Fruit fly (Drosophila melanogaster) whole organism, embryonic: ENCODE data around the gene CecB.

ENCODE experiments used
- Atf3 ChIP-seq: fragments of 200-800 bp; sonication (Bioruptor generic); optimal IDR thresholded peaks from 3 replicates; lab custom pipeline; 2016; ENCODE audit warnings: missing biosample characterization, missing genetic modification characterization
- BEAF-32 ChIP-seq: fragments of 200-800 bp; sonication (Bioruptor generic); optimal IDR thresholded peaks from 3 replicates; lab custom pipeline; 2017; ENCODE audit warnings: missing biosample characterization, missing genetic modification characterization, mild to moderate bottlenecking, moderate library complexity, missing genetic modification reagents
- CG1024 ChIP-seq: fragments of 200-800 bp; sonication (Bioruptor generic); IDR thresholded peaks from 2 replicates; pipeline ENCODE4 v1.3.6; 2022; ENCODE audit warnings: missing biosample characterization, missing genetic modification characterization
- CG10654 ChIP-seq: fragments of 200-800 bp; sonication (Bioruptor generic); optimal IDR thresholded peaks from 2 replicates; lab custom pipeline; 2016; ENCODE audit warnings: missing biosample characterization, missing genetic modification characterization
- CG11085 ChIP-seq: fragments of 200-800 bp; sonication (Bioruptor generic); IDR thresholded peaks from 2 replicates; pipeline ENCODE4 v1.3.6; 2022; ENCODE audit warnings: missing biosample characterization, missing genetic modification characterization
- CG11398 ChIP-seq: fragments of 200-800 bp; sonication (Bioruptor generic); optimal IDR thresholded peaks from 2 replicates; lab custom pipeline; 2016; ENCODE audit warnings: missing biosample characterization, missing genetic modification characterization
- CG11695 ChIP-seq: fragments of 200-800 bp; sonication (Bioruptor generic); IDR thresholded peaks from 3 replicates; pipeline ENCODE4 v1.3.6; 2022; ENCODE audit warnings: missing biosample characterization, missing genetic modification characterization
- CG1233 ChIP-seq: fragments of 200-800 bp; sonication (Bioruptor generic); optimal IDR thresholded peaks from 4 replicates; lab custom pipeline; 2018; ENCODE audit warnings: missing biosample characterization, mild to moderate bottlenecking, missing genetic modification characterization
- CG14710 ChIP-seq: fragments of 200-800 bp; sonication (Bioruptor generic); optimal IDR thresholded peaks from 3 replicates; lab custom pipeline; 2019; ENCODE audit warnings: missing biosample characterization, mild to moderate bottlenecking, missing genetic modification characterization, moderate library complexity
- CG17359 ChIP-seq: fragments of 200-800 bp; sonication (Bioruptor generic); optimal IDR thresholded peaks from 3 replicates; lab custom pipeline; 2018; ENCODE audit warnings: missing biosample characterization, mild to moderate bottlenecking, missing genetic modification characterization, moderate library complexity
- CG1792 ChIP-seq: fragments of 200-800 bp; sonication (Bioruptor generic); optimal IDR thresholded peaks from 2 replicates; lab custom pipeline; 2016; ENCODE audit warnings: missing biosample characterization, missing genetic modification characterization
- CG2120 ChIP-seq: fragments of 200-800 bp; sonication (Bioruptor generic); optimal IDR thresholded peaks from 3 replicates; lab custom pipeline; 2016; ENCODE audit warnings: missing biosample characterization, missing genetic modification characterization
- CG2678 ChIP-seq: fragments of 200-800 bp; sonication (Bioruptor generic); optimal IDR thresholded peaks from 3 replicates; lab custom pipeline; 2019; ENCODE audit warnings: missing biosample characterization, mild to moderate bottlenecking, missing genetic modification characterization, moderate library complexity
- CG2875 ChIP-seq: fragments of 200-800 bp; sonication (Bioruptor generic); optimal IDR thresholded peaks from 2 replicates; lab custom pipeline; 2017; ENCODE audit warnings: missing biosample characterization, mild to moderate bottlenecking, missing genetic modification characterization, missing genetic modification reagents
- CG33213 ChIP-seq: fragments of 200-800 bp; sonication (Bioruptor generic); optimal IDR thresholded peaks from 3 replicates; lab custom pipeline; 2016; ENCODE audit warnings: missing biosample characterization, missing genetic modification characterization
- CG34422 ChIP-seq: fragments of 200-800 bp; sonication (Bioruptor generic); IDR thresholded peaks from 3 replicates; pipeline ENCODE4 v1.3.6; 2022; ENCODE audit warnings: missing biosample characterization, missing genetic modification characterization
- CG4360 ChIP-seq: fragments of 200-800 bp; sonication (Bioruptor generic); IDR thresholded peaks from 2 replicates; pipeline ENCODE4 v1.3.6; 2022; ENCODE audit warnings: missing biosample characterization, missing genetic modification characterization
- CG5245 ChIP-seq: fragments of 200-800 bp; sonication (Bioruptor generic); optimal IDR thresholded peaks from 3 replicates; lab custom pipeline; 2016; ENCODE audit warnings: missing biosample characterization, missing genetic modification characterization
- CG6254 ChIP-seq: fragments of 200-800 bp; sonication (Bioruptor generic); optimal IDR thresholded peaks from 3 replicates; lab custom pipeline; 2017; ENCODE audit warnings: mild to moderate bottlenecking, missing biosample characterization, missing genetic modification reagents, missing genetic modification characterization
- CG7928 ChIP-seq: fragments of 200-800 bp; sonication (Bioruptor generic); optimal IDR thresholded peaks from 2 replicates; lab custom pipeline; 2017; ENCODE audit warnings: missing biosample characterization, mild to moderate bottlenecking, missing genetic modification characterization
- CG8924 ChIP-seq: fragments of 200-800 bp; optimal IDR thresholded peaks from 3 replicates; lab custom pipeline; 2019; ENCODE audit warnings: missing biosample characterization, mild to moderate bottlenecking, missing genetic modification characterization, moderate library complexity
- Hmr ChIP-seq: fragments of 200-800 bp; sonication (Bioruptor generic); optimal IDR thresholded peaks from 3 replicates; lab custom pipeline; 2017; ENCODE audit warnings: mild to moderate bottlenecking, missing biosample characterization, missing genetic modification reagents, missing genetic modification characterization
- Hr51 ChIP-seq, 2 experiments: fragments of 200-800 bp; sonication (Bioruptor generic); optimal IDR thresholded peaks; 2 replicates in 1 of 2; 3 replicates in 1 of 2; lab custom pipeline; 2016 to 2018; ENCODE audit warnings: missing biosample characterization in 2 of 2, missing genetic modification characterization in 2 of 2, mild to moderate bottlenecking in 1 of 2, moderate library complexity in 1 of 2
- Max ChIP-seq: fragments of 200-800 bp; sonication (Bioruptor generic); optimal IDR thresholded peaks from 2 replicates; lab custom pipeline; 2016; ENCODE audit warnings: missing biosample characterization, mild to moderate bottlenecking, missing genetic modification characterization
- Nf-YC ChIP-seq: fragments of 200-800 bp; optimal IDR thresholded peaks from 3 replicates; lab custom pipeline; 2019; ENCODE audit warnings: missing biosample characterization, mild to moderate bottlenecking, missing genetic modification characterization, moderate library complexity
- Rx ChIP-seq: fragments of 200-800 bp; sonication (Bioruptor generic); IDR thresholded peaks from 2 replicates; pipeline ENCODE4 v1.3.6; 2022; ENCODE audit warnings: missing biosample characterization, missing genetic modification characterization
- YL-1 ChIP-seq: fragments of 200-800 bp; sonication (Bioruptor generic); optimal IDR thresholded peaks from 3 replicates; lab custom pipeline; 2017; ENCODE audit warnings: missing biosample characterization, mild to moderate bottlenecking, missing genetic modification characterization
- ap ChIP-seq: fragments of 200-800 bp; sonication (Bioruptor generic); IDR thresholded peaks from 2 replicates; pipeline ENCODE4 v1.3.6; 2022; ENCODE audit warnings: missing biosample characterization, missing genetic modification characterization
- cato ChIP-seq: fragments of 200-800 bp; sonication (Bioruptor generic); optimal IDR thresholded peaks from 2 replicates; lab custom pipeline; 2016; ENCODE audit warnings: missing biosample characterization, missing genetic modification characterization, borderline replicate concordance
- croc ChIP-seq: fragments of 200-800 bp; sonication (Bioruptor generic); conservative IDR thresholded peaks from 3 replicates; pipeline ENCODE4 v1.3.6; 2022; ENCODE audit warnings: missing biosample characterization, missing genetic modification characterization
- dimm ChIP-seq: fragments of 200-800 bp; sonication (Bioruptor generic); IDR thresholded peaks from 2 replicates; pipeline ENCODE4 v1.3.6; 2022; ENCODE audit warnings: missing biosample characterization, missing genetic modification characterization
- en ChIP-seq: fragments of 200-800 bp; sonication (Bioruptor generic); optimal IDR thresholded peaks from 2 replicates; lab custom pipeline; 2016; ENCODE audit warnings: missing biosample characterization, missing genetic modification characterization
- ewg ChIP-seq: fragments of 200-800 bp; sonication (Bioruptor generic); optimal IDR thresholded peaks from 3 replicates; lab custom pipeline; 2017; ENCODE audit warnings: mild to moderate bottlenecking, missing biosample characterization, missing genetic modification reagents, missing genetic modification characterization
- eyg ChIP-seq: fragments of 200-800 bp; sonication (Bioruptor generic); optimal IDR thresholded peaks from 3 replicates; lab custom pipeline; 2016; ENCODE audit warnings: missing biosample characterization, missing genetic modification characterization
- fd3F ChIP-seq: fragments of 200-800 bp; sonication (Bioruptor generic); optimal IDR thresholded peaks from 2 replicates; lab custom pipeline; 2018; ENCODE audit warnings: missing biosample characterization, mild to moderate bottlenecking, missing genetic modification characterization, moderate library complexity
- grn ChIP-seq: fragments of 200-800 bp; sonication (Bioruptor generic); optimal IDR thresholded peaks from 3 replicates; lab custom pipeline; 2017; ENCODE audit warnings: missing biosample characterization, missing genetic modification characterization
- ham ChIP-seq: fragments of 200-800 bp; sonication (Bioruptor generic); IDR thresholded peaks from 2 replicates; pipeline ENCODE4 v1.3.6; 2022; ENCODE audit warnings: missing biosample characterization, missing genetic modification characterization
- her ChIP-seq: fragments of 200-800 bp; sonication (Bioruptor generic); optimal IDR thresholded peaks from 2 replicates; lab custom pipeline; 2016; ENCODE audit warnings: missing biosample characterization, missing genetic modification characterization
- jigr1 ChIP-seq: fragments of 200-800 bp; sonication (Bioruptor generic); IDR thresholded peaks from 3 replicates; pipeline ENCODE4 v1.3.6; 2022; ENCODE audit warnings: missing biosample characterization, missing genetic modification characterization
- mam ChIP-seq: fragments of 200-800 bp; sonication (Bioruptor generic); optimal IDR thresholded peaks from 3 replicates; lab custom pipeline; 2016; ENCODE audit warnings: missing biosample characterization, missing genetic modification characterization
- nerfin-1 ChIP-seq: fragments of 200-800 bp; sonication (Bioruptor generic); optimal IDR thresholded peaks from 3 replicates; lab custom pipeline; 2019; ENCODE audit warnings: missing biosample characterization, mild to moderate bottlenecking, missing genetic modification characterization, moderate library complexity
- oc ChIP-seq: fragments of 200-800 bp; sonication (Bioruptor generic); optimal IDR thresholded peaks from 2 replicates; lab custom pipeline; 2018; ENCODE audit warnings: missing biosample characterization, mild to moderate bottlenecking, missing genetic modification characterization, moderate library complexity
- p53 ChIP-seq: fragments of 200-800 bp; sonication (Bioruptor generic); optimal IDR thresholded peaks from 2 replicates; lab custom pipeline; 2016; ENCODE audit warnings: missing biosample characterization, missing genetic modification characterization
- seq ChIP-seq: fragments of 200-800 bp; sonication (Bioruptor generic); IDR thresholded peaks from 2 replicates; pipeline ENCODE4 v1.3.6; 2022; ENCODE audit warnings: missing biosample characterization, missing genetic modification characterization
- sqz ChIP-seq: fragments of 200-800 bp; sonication (Bioruptor generic); optimal IDR thresholded peaks from 3 replicates; lab custom pipeline; 2018; ENCODE audit warnings: missing biosample characterization, mild to moderate bottlenecking, missing genetic modification characterization
- ssp ChIP-seq: fragments of 200-800 bp; sonication (Bioruptor generic); IDR thresholded peaks from 2 replicates; pipeline ENCODE4 v1.3.6; 2022; ENCODE audit warnings: missing biosample characterization, missing genetic modification characterization
- toy ChIP-seq: fragments of 200-800 bp; sonication (Bioruptor generic); IDR thresholded peaks from 2 replicates; pipeline ENCODE4 v1.3.6; 2022; ENCODE audit warnings: missing biosample characterization, missing genetic modification characterization
- trh ChIP-seq: fragments of 200-800 bp; sonication (Bioruptor generic); optimal IDR thresholded peaks from 2 replicates; lab custom pipeline; 2016; ENCODE audit warnings: missing biosample characterization, missing genetic modification characterization
- yki ChIP-seq: fragments of >200 bp; optimal IDR thresholded peaks from 3 replicates; lab custom pipeline; 2018

The CecB gene

DNA sequence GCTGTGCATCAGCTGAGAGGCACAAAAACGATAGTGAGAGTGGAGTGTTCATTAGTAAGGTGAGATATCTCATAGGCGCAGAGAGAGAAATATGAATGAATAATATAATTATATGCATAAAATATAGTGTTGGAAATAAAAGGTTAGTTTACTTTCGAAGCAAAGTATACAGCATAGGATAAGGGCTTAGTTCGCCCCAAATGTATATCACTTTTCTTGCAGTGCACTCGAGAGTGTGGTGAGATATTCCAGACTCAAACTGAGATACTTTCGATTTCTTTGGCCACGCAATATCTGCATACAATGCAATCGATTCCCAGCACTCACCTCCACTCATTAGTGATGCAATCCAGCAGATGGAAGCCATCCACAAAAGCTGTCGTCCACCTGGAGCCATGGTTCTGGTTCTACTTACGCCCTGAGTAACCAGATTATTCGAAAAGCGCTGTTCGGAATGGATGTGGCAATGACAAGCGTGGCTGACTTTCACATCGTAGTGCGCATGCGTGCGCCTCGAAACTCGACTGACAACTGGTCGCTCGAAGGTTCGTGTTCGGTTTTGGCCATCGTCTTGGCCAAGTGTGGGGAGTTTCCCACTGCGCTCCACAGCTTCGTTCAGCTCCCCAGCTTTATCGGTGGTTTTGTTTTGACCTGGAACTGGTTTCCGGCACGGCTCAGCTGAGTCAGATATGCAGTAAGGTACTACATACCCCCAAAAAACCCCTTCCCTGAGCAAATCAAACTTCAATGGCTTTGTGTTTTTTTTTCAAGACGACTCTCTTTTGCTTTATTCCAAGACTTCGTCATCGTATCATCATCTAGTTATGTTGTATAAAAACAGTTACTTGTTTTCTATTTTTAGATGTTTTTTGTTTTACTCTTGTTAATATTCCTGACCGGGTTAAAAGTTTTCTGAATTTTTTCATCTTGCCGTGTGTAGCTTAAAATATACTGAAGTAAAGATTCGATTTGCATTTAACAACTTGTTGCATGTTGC is 42.6 kb downstream of the CecB start, which contains the start of gene Rsod (continued):
- TF ChIP-seq trh (GFP tag; lab: Kevin White, UChicago) (no peak), yki (no peak), Rx (GFP tag; lab: Robert Waterston, UW) (peak; percentile 64), CG11085 (GFP tag; lab: Robert Waterston, UW) (0 out of 2 replicates have a peak, but pooled peaks have one; percentile 45), p53 (no peak), Max (peak; percentile 41), croc (peak; percentile 35; the same call in 2 of the 3 replicates), grn (GFP tag; lab: Kevin White, UChicago) (peak; percentile 7), eyg (GFP tag; lab: Kevin White, UChicago) (no peak), CG1233 (GFP tag; lab: Kevin White, UChicago) (peak; percentile 21), cato (GFP tag; lab: Kevin White, UChicago) (peak; percentile 13), mam (no peak), CG11695 (peak; percentile 59; the same call in 2 of the 3 replicates), ap (GFP tag; lab: Robert Waterston, UW) (peak; percentile 54), CG33213 (no peak), nerfin-1 (tag; lab: Kevin White, UChicago) (peak; percentile 9), CG6254 (GFP tag; lab: Kevin White, UChicago) (peak; percentile 45), toy (GFP tag; lab: Robert Waterston, UW) (peak; percentile 60), dimm (peak; percentile 50), fd3F (GFP tag; lab: Kevin White, UChicago) (no peak), CG11398 (GFP tag; lab: Kevin White, UChicago) (no peak), BEAF-32 (GFP tag; lab: Kevin White, UChicago) (no peak), CG8924 (tag; lab: Kevin White, UChicago) (peak; percentile 33), CG1024 (GFP tag; lab: Robert Waterston, UW) (peak; percentile 35; the same call in 1 of the 2 replicates), CG5245 (GFP tag; lab: Kevin White, UChicago) (peak; percentile 37), en (GFP tag; lab: Kevin White, UChicago) (no peak), CG7928 (GFP tag; lab: Kevin White, UChicago) (no peak), CG2120 (GFP tag; lab: Kevin White, UChicago) (no peak), oc (tag; lab: Kevin White, UChicago) (peak; percentile 65), jigr1 (GFP tag; lab: Robert Waterston, UW) (0 out of 3 replicates have a peak, but pooled peaks have one; percentile 38), ssp (GFP tag; lab: Robert Waterston, UW) (peak; percentile 56), Atf3 (GFP tag; lab: Kevin White, UChicago) (no peak), YL-1 (GFP tag; lab: Kevin White, UChicago) (no peak), CG14710 (peak; percentile 40), CG1792 (GFP tag; lab: Kevin White, UChicago) (no peak), CG10654 (GFP tag; lab: Kevin White, UChicago) (peak; percentile 40), Hr51 (GFP tag; optimal IDR thresholded peaks at IDR 0.05; lab: Kevin White, UChicago) (peak in 1 of 2 experiments; percentile 66), ham (GFP tag; lab: Robert Waterston, UW) (no peak), sqz (GFP tag; lab: Kevin White, UChicago) (peak; percentile 39), CG2875 (GFP tag; lab: Kevin White, UChicago) (peak; percentile 60), CG4360 (GFP tag; lab: Robert Waterston, UW) (peak; percentile 11; the same call in 1 of the 2 replicates), Hmr (no peak), CG17359 (tag; lab: Kevin White, UChicago) (peak; percentile 79), CG2678 (peak; percentile 63), seq (GFP tag; lab: Robert Waterston, UW) (peak; percentile 70), her (GFP tag; lab: Kevin White, UChicago) (no peak), ewg (GFP tag; lab: Kevin White, UChicago) (peak; percentile 40), CG34422 (GFP tag; lab: Robert Waterston, UW) (peak; percentile 71), Nf-YC (tag; lab: Kevin White, UChicago) (no peak)
